Fruit fly (Drosophila melanogaster): ENCODE measurements around the gene CG13933.

DNA sequence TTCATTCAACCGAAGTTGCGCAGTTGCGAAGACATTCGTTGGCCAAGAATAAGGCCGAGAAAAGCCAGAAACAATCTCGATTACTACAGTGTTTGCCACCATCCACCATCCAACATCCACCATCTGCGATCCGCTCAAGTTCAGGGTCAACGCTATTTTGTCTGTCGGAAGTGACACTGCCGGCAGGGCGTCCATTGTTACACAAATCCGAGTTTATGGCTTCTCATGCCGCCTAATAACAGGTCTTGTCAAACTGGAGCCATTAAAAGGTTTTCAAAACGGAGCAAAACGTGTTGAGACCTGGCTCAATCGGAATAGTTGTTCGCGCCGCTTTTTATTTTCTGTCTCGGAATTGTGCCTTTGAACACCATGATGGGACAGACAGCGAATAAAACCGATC is 43.9 kb upstream of the CG13933 start:
- TF ChIP-seq Hr78 (GFP tag; optimal IDR thresholded peaks at IDR 0.05) (no peak), Vsx2 (GFP tag; optimal IDR thresholded peaks at IDR 0.05; ENCODE audit: partially characterized antibody) (no peak), sv (GFP tag; optimal IDR thresholded peaks at IDR 0.05) (no peak), jim (GFP tag; optimal IDR thresholded peaks at IDR 0.05) (no peak), Abd-B (GFP tag; optimal IDR thresholded peaks at IDR 0.05) (no peak)
